Fruit fly (Drosophila melanogaster): ENCODE measurements around the gene Septin1.

Septin1 gene

dm6 chrX:21375595-21376047, 17.5 kb downstream of the Septin1 start (continued):
- TF ChIP-seq CG17361 (GFP tag; IDR thresholded peaks at IDR 0.05), result peak; percentile 52; the same call in 2 of the 3 replicates
- TF ChIP-seq CG3847 (GFP tag; IDR thresholded peaks at IDR 0.05), result peak; percentile 13; the same call in 1 of the 2 replicates
- TF ChIP-seq CG15011 (GFP tag; optimal IDR thresholded peaks at IDR 0.05), result peak; percentile 11
- TF ChIP-seq az2 (GFP tag; optimal IDR thresholded peaks at IDR 0.05), result peak; percentile 14
- no peak for TF ChIP-seq sisA (GFP tag; IDR thresholded peaks at IDR 0.05)
- TF ChIP-seq pnt (GFP tag; optimal IDR thresholded peaks at IDR 0.05), result no peak
- no peak for TF ChIP-seq tll (GFP tag; optimal IDR thresholded peaks at IDR 0.05)
- peak; percentile 60 for TF ChIP-seq CG13296 (GFP tag; optimal IDR thresholded peaks at IDR 0.05)
- TF ChIP-seq CG11696 (GFP tag; IDR thresholded peaks at IDR 0.05), result no peak
- TF ChIP-seq CG13424 (tag; optimal IDR thresholded peaks at IDR 0.05), result peak; percentile 57
- peak; percentile 44 for TF ChIP-seq CG30403 (GFP tag; optimal IDR thresholded peaks at IDR 0.05)
- TF ChIP-seq CG18262 (tag; optimal IDR thresholded peaks at IDR 0.05), result peak; percentile 47
- TF ChIP-seq Chrac-16 (GFP tag; optimal IDR thresholded peaks at IDR 0.05), result peak; percentile 6
- peak; percentile 10 for TF ChIP-seq HmgZ (tag; optimal IDR thresholded peaks at IDR 0.05)
- TF ChIP-seq HLH54F (GFP tag; optimal IDR thresholded peaks at IDR 0.05), result no peak
- no peak for TF ChIP-seq trem (tag; optimal IDR thresholded peaks at IDR 0.05)
- no peak for TF ChIP-seq ssp (GFP tag; IDR thresholded peaks at IDR 0.05)
- TF ChIP-seq Dbx (GFP tag; IDR thresholded peaks at IDR 0.05), result 0 out of 3 replicates have a peak, but pooled peaks have one; percentile 30
- TF ChIP-seq dmrt99B (tag; optimal IDR thresholded peaks at IDR 0.05), result peak; percentile 64
- 0 out of 3 replicates have a peak, but pooled peaks have one; percentile 41 for TF ChIP-seq so (GFP tag; IDR thresholded peaks at IDR 0.05)
- TF ChIP-seq crp (GFP tag; optimal IDR thresholded peaks at IDR 0.05), result peak in 1 of 2 experiments; percentile 62
- no peak for TF ChIP-seq CG11456 (GFP tag; IDR thresholded peaks at IDR 0.05)
- TF ChIP-seq CG17328 (GFP tag; IDR thresholded peaks at IDR 0.05), result no peak
- TF ChIP-seq Pdp1 (GFP tag; optimal IDR thresholded peaks at IDR 0.05), result peak in 1 of 2 experiments; percentile 99
- no peak for TF ChIP-seq schlank (tag; optimal IDR thresholded peaks at IDR 0.05)
- peak; percentile 16 for TF ChIP-seq CG17829 (tag; optimal IDR thresholded peaks at IDR 0.05)
- peak; percentile 27 for TF ChIP-seq CG12155 (GFP tag; optimal IDR thresholded peaks at IDR 0.05)
- peak; percentile 24 for TF ChIP-seq D19A (tag; optimal IDR thresholded peaks at IDR 0.05)
- TF ChIP-seq scrt (GFP tag; optimal IDR thresholded peaks at IDR 0.05), result peak; percentile 2
- no peak for TF ChIP-seq CG5953 (GFP tag; IDR thresholded peaks at IDR 0.05)
- peak; percentile 46 for TF ChIP-seq phol (tag; optimal IDR thresholded peaks at IDR 0.05)
- no peak for TF ChIP-seq Sry-β (GFP tag; optimal IDR thresholded peaks at IDR 0.05)
- TF ChIP-seq CG2120 (GFP tag; optimal IDR thresholded peaks at IDR 0.05), result peak; percentile 53
- peak; percentile 41 for TF ChIP-seq NfI (GFP tag; optimal IDR thresholded peaks at IDR 0.05)
- 0 out of 2 replicates have a peak, but pooled peaks have one; percentile 13 for TF ChIP-seq HLH3B (GFP tag; IDR thresholded peaks at IDR 0.05)
- TF ChIP-seq CG43689 (GFP tag; IDR thresholded peaks at IDR 0.05), result no peak
- TF ChIP-seq CG8388 (GFP tag; optimal IDR thresholded peaks at IDR 0.05), result peak; percentile 3
- peak; percentile 13 for TF ChIP-seq CG9817 (tag; optimal IDR thresholded peaks at IDR 0.05)
- TF ChIP-seq odd (GFP tag; optimal IDR thresholded peaks at IDR 0.05), result peak; percentile 18
- TF ChIP-seq crol (GFP tag; IDR thresholded peaks at IDR 0.05), result peak; percentile 27; the same call in 1 of the 2 replicates
- no peak for TF ChIP-seq CG13287 (GFP tag; IDR thresholded peaks at IDR 0.05; ENCODE audit: partially characterized antibody)
- no peak for TF ChIP-seq emc (GFP tag; optimal IDR thresholded peaks at IDR 0.05)
- TF ChIP-seq CG6683 (GFP tag; optimal IDR thresholded peaks at IDR 0.05), result peak; percentile 11
- peak; percentile 70 for TF ChIP-seq CG18599 (GFP tag; optimal IDR thresholded peaks at IDR 0.05)
- peak; percentile 48 for TF ChIP-seq caup (GFP tag; optimal IDR thresholded peaks at IDR 0.05; ENCODE audit: severe bottlenecking)
- peak; percentile 69 for TF ChIP-seq CG9932 (GFP tag; IDR thresholded peaks at IDR 0.05)
- TF ChIP-seq CG6689 (GFP tag; IDR thresholded peaks at IDR 0.05), result peak; percentile 43; the same call in 1 of the 2 replicates
- peak; percentile 40 for TF ChIP-seq CG17385 (GFP tag; optimal IDR thresholded peaks at IDR 0.05)
- TF ChIP-seq Blimp-1 (GFP tag; optimal IDR thresholded peaks at IDR 0.05), result peak; percentile 36

Data from whole organism, embryonic.